Fruit fly (Drosophila melanogaster) whole organism, wandering third instar larva: ENCODE data around the gene Strump.

Source experiments
- HLH106 ChIP-seq: fragments of 200-800 bp; optimal IDR thresholded peaks from 3 replicates; lab custom pipeline; 2019; ENCODE audit warnings: missing biosample characterization, mild to moderate bottlenecking, missing genetic modification characterization, moderate library complexity
- Hnf4 ChIP-seq: fragments of 200-800 bp; sonication (Bioruptor generic); optimal IDR thresholded peaks from 2 replicates; lab custom pipeline; 2016; ENCODE audit warnings: missing biosample characterization, mild to moderate bottlenecking, missing genetic modification characterization
- Hr78 ChIP-seq: fragments of >200 bp; optimal IDR thresholded peaks from 2 replicates; lab custom pipeline; 2017; ENCODE audit warnings: missing biosample characterization, missing genetic modification characterization
- brk ChIP-seq: fragments of 200-800 bp; sonication (Bioruptor generic); optimal IDR thresholded peaks from 2 replicates; lab custom pipeline; 2016; ENCODE audit warnings: missing biosample characterization, mild to moderate bottlenecking, missing genetic modification characterization
- dmrt93B ChIP-seq: fragments of 200-800 bp; sonication (Bioruptor generic); optimal IDR thresholded peaks from 2 replicates; lab custom pipeline; 2018; ENCODE audit warnings: missing biosample characterization, mild to moderate bottlenecking, missing genetic modification characterization
- pan ChIP-seq: fragments of >200 bp; optimal IDR thresholded peaks from 2 replicates; lab custom pipeline; 2017
- usp ChIP-seq: fragments of >200 bp; optimal IDR thresholded peaks from 2 replicates; lab custom pipeline; 2017; ENCODE audit warnings: missing biosample characterization, missing genetic modification characterization
- woc ChIP-seq: sonication (Bioruptor generic); optimal IDR thresholded peaks from 2 replicates; lab custom pipeline; 2016; ENCODE audit warnings: missing biosample characterization, mild to moderate bottlenecking, missing genetic modification characterization

dm6 chr3L:16121791-16122190 is at the start of gene Strump:
- TF ChIP-seq pan (no peak), brk (GFP tag; lab: Kevin White, UChicago) (no peak), dmrt93B (no peak), woc (no peak), Hnf4 (no peak), usp (GFP tag; lab: Kevin White, UChicago) (no peak), Hr78 (GFP tag; lab: Kevin White, UChicago) (no peak), HLH106 (tag; lab: Kevin White, UChicago) (no peak)
